Fruit fly (Drosophila melanogaster): ENCODE data around the gene crp.

Gene crp

DNA sequence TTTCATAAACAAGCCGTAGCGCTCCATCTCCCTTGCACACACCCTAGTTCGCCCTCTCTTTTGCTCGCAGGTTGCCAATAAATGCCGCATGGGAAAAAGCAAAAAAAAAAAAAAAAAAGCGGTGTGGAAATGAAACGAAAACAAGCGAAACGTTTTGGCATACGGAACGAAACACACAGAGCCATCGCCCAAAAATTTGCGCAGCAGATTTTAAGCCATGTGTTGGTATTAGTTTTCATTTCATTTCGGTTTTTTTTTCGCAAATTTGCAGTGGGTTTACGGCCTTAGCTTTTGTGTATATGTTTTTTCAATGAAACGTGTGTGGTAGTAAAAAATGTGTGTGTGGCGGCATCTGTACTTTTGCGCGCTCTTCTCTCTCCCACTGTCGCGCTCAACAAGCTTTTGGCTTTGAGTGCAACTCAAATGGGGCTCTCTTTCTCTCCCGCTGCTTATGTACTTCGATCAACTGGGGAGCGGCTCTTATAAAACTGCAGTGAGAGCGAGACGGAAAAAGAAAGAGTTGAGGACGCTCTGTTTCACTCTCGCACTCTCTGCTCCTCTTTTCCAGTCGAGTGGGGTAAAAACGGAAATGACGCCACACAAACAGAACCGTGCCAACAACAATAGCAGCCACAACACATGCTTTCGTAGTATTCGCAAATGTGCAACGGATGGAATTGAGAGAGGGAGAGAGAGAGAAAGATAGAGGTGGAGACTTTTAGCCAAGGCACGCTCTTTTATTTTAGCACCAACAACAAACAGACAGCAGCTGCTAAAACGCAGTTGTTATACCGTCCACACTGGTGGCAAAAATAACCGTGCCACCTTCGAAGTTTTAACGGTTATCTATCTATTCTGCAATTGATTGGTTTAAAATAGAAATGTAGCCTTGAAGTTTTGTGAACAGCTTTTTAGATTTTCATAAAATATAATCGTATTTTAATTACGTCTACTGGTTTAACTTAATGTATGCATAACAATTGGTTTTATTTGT lies 2.9 kb downstream of the crp start (continued):
- TF ChIP-seq Nf-YC (tag; optimal IDR thresholded peaks at IDR 0.05) (peak; percentile 1), CG4730 (GFP tag; IDR thresholded peaks at IDR 0.05) (no peak), ranshi (GFP tag; IDR thresholded peaks at IDR 0.05) (no peak), Hmx (GFP tag; optimal IDR thresholded peaks at IDR 0.05) (peak; percentile 8), grau (tag; optimal IDR thresholded peaks at IDR 0.05) (peak; percentile 45), chn (GFP tag; optimal IDR thresholded peaks at IDR 0.05) (no peak), esg (GFP tag; conservative IDR thresholded peaks at IDR 0.05) (no peak), CG5245 (GFP tag; optimal IDR thresholded peaks at IDR 0.05) (no peak), Dip3 (GFP tag; optimal IDR thresholded peaks at IDR 0.05) (peak; percentile 49), CG3281 (GFP tag; optimal IDR thresholded peaks at IDR 0.05) (peak; percentile 83), Oaz (GFP tag; IDR thresholded peaks at IDR 0.05) (no peak), CG6683 (GFP tag; optimal IDR thresholded peaks at IDR 0.05) (peak; percentile 33), CG15269 (tag; optimal IDR thresholded peaks at IDR 0.05) (peak; percentile 77), CG2875 (GFP tag; optimal IDR thresholded peaks at IDR 0.05) (peak; percentile 4), NFAT (GFP tag; IDR thresholded peaks at IDR 0.05) (no peak), CG9817 (tag; optimal IDR thresholded peaks at IDR 0.05) (no peak), Xrp1 (GFP tag; IDR thresholded peaks at IDR 0.05) (no peak), amos (GFP tag; IDR thresholded peaks at IDR 0.05; ENCODE audit: partially characterized antibody) (no peak), CG6175 (GFP tag; IDR thresholded peaks at IDR 0.05) (no peak), CG1602 (GFP tag; optimal IDR thresholded peaks at IDR 0.05) (no peak), rib (GFP tag; IDR thresholded peaks at IDR 0.05) (no peak), ato (GFP tag; IDR thresholded peaks at IDR 0.05; ENCODE audit: partially characterized antibody) (no peak), Ravus (GFP tag; IDR thresholded peaks at IDR 0.05) (no peak), dpn (GFP tag; optimal IDR thresholded peaks at IDR 0.05) (peak; percentile 56 to 63), MTF-1 (GFP tag; optimal IDR thresholded peaks at IDR 0.05; ENCODE audit: borderline replicate concordance) (no peak), CG1832 (GFP tag; optimal IDR thresholded peaks at IDR 0.05) (peak; percentile 81), crc (GFP tag; optimal IDR thresholded peaks at IDR 0.05) (no peak), schlank (tag; optimal IDR thresholded peaks at IDR 0.05) (peak; percentile 47), CG2129 (GFP tag; IDR thresholded peaks at IDR 0.05; ENCODE audit: partially characterized antibody) (no peak), abd-A (tag; optimal IDR thresholded peaks at IDR 0.05) (peak; percentile 54), unpg (GFP tag; optimal IDR thresholded peaks at IDR 0.05) (peak; percentile 51), E2f2 (GFP tag; IDR thresholded peaks at IDR 0.05) (no peak), Ada2b (GFP tag; IDR thresholded peaks at IDR 0.05) (no peak), CG7745 (tag; optimal IDR thresholded peaks at IDR 0.05) (no peak), Pdp1 (GFP tag; optimal IDR thresholded peaks at IDR 0.05) (peak in 1 of 2 experiments; percentile 54), CG2202 (tag; optimal IDR thresholded peaks at IDR 0.05) (no peak), CG12219 (GFP tag; optimal IDR thresholded peaks at IDR 0.05) (peak; percentile 47), tin (GFP tag; optimal IDR thresholded peaks at IDR 0.05) (no peak), run (tag; optimal IDR thresholded peaks at IDR 0.05) (no peak), inv (GFP tag; IDR thresholded peaks at IDR 0.05; ENCODE audit: partially characterized antibody) (no peak), CG4854 (GFP tag; optimal IDR thresholded peaks at IDR 0.05) (peak; percentile 36), CG11456 (GFP tag; IDR thresholded peaks at IDR 0.05) (no peak), ftz-f1 (GFP tag; optimal IDR thresholded peaks at IDR 0.05) (peak; percentile 31), corto (GFP tag; optimal IDR thresholded peaks at IDR 0.05) (peak; percentile 35), crol (GFP tag; IDR thresholded peaks at IDR 0.05) (no peak), Ssrp (tag; optimal IDR thresholded peaks at IDR 0.05) (peak; percentile 1), CG13775 (GFP tag; optimal IDR thresholded peaks at IDR 0.05) (peak; percentile 61), CG12769 (tag; optimal IDR thresholded peaks at IDR 0.05) (peak; percentile 79)

Data from whole organism, embryonic.